Fruit fly (Drosophila melanogaster): ENCODE measurements around the gene ear.

The ear gene

dm6 chr3R:15280619-15281334 is 39.8 kb upstream of the ear start (continued):
- TF ChIP-seq esg (GFP tag; conservative IDR thresholded peaks at IDR 0.05) = no peak
- TF ChIP-seq Ets97D (GFP tag; optimal IDR thresholded peaks at IDR 0.05) = no peak
- peak in 1 of 2 experiments; percentile 77 for TF ChIP-seq Hr51 (GFP tag; optimal IDR thresholded peaks at IDR 0.05)
- TF ChIP-seq ro (GFP tag; IDR thresholded peaks at IDR 0.05) = no peak
- no peak for TF ChIP-seq CG7357 (GFP tag; IDR thresholded peaks at IDR 0.05)
- no peak for TF ChIP-seq ash1 (GFP tag; optimal IDR thresholded peaks at IDR 0.05)
- peak in 1 of 2 experiments; percentile 47 for TF ChIP-seq chif (GFP tag; optimal IDR thresholded peaks at IDR 0.05)
- TF ChIP-seq pb (GFP tag; optimal IDR thresholded peaks at IDR 0.05) = no peak
- TF ChIP-seq Dref (GFP tag; IDR thresholded peaks at IDR 0.05) = no peak
- no peak for TF ChIP-seq Opbp (GFP tag; IDR thresholded peaks at IDR 0.05; ENCODE audit: partially characterized antibody)
- peak; percentile 15 for TF ChIP-seq nau (GFP tag; optimal IDR thresholded peaks at IDR 0.05)
- TF ChIP-seq Drgx (GFP tag; IDR thresholded peaks at IDR 0.05) = peak; percentile 38; the same call in 1 of the 2 replicates
- TF ChIP-seq CG18764 (GFP tag; optimal IDR thresholded peaks at IDR 0.05) = peak; percentile 55
- peak; percentile 40 for TF ChIP-seq CG8281 (tag; optimal IDR thresholded peaks at IDR 0.05)
- peak; percentile 67 for TF ChIP-seq HHEX (GFP tag; optimal IDR thresholded peaks at IDR 0.05)
- peak; percentile 95 for TF ChIP-seq CG17361 (GFP tag; IDR thresholded peaks at IDR 0.05)
- peak; percentile 84 for TF ChIP-seq Oli (tag; optimal IDR thresholded peaks at IDR 0.05)
- peak; percentile 78 for TF ChIP-seq Sox102F (GFP tag; optimal IDR thresholded peaks at IDR 0.05)
- TF ChIP-seq sc (optimal IDR thresholded peaks at IDR 0.05) = no peak
- peak; percentile 78 for TF ChIP-seq sc (GFP tag; optimal IDR thresholded peaks at IDR 0.05)
- peak; percentile 61 for TF ChIP-seq CG8359 (GFP tag; optimal IDR thresholded peaks at IDR 0.05; ENCODE audit: borderline replicate concordance)
- TF ChIP-seq Atf3 (GFP tag; optimal IDR thresholded peaks at IDR 0.05) = no peak
- TF ChIP-seq CG12942 (GFP tag; optimal IDR thresholded peaks at IDR 0.05) = peak; percentile 53
- peak; percentile 50 for TF ChIP-seq Hmr (GFP tag; optimal IDR thresholded peaks at IDR 0.05)
- peak; percentile 62 for TF ChIP-seq CG12104 (GFP tag; optimal IDR thresholded peaks at IDR 0.05)
- peak; percentile 78 for TF ChIP-seq CG1602 (GFP tag; optimal IDR thresholded peaks at IDR 0.05)
- no peak for TF ChIP-seq Tbp (GFP tag; optimal IDR thresholded peaks at IDR 0.05)
- TF ChIP-seq CG10431 (GFP tag; optimal IDR thresholded peaks at IDR 0.05) = peak; percentile 60
- TF ChIP-seq ci (GFP tag; IDR thresholded peaks at IDR 0.05) = 0 out of 3 replicates have a peak, but pooled peaks have one; percentile 33
- TF ChIP-seq Lhr (GFP tag; optimal IDR thresholded peaks at IDR 0.05) = peak; percentile 39
- TF ChIP-seq CG14860 (GFP tag; IDR thresholded peaks at IDR 0.05; ENCODE audit: partially characterized antibody) = no peak
- no peak for TF ChIP-seq chinmo (GFP tag; IDR thresholded peaks at IDR 0.05; ENCODE audit: partially characterized antibody)
- no peak for TF ChIP-seq ap (GFP tag; IDR thresholded peaks at IDR 0.05)
- peak; percentile 62 for TF ChIP-seq Vsx1 (GFP tag; optimal IDR thresholded peaks at IDR 0.05)
- no peak for TF ChIP-seq CG9876 (GFP tag; optimal IDR thresholded peaks at IDR 0.05)
- TF ChIP-seq CG2712 (tag; optimal IDR thresholded peaks at IDR 0.05) = peak; percentile 86
- TF ChIP-seq ab (GFP tag; optimal IDR thresholded peaks at IDR 0.05) = no peak
- 0 out of 3 replicates have a peak, but pooled peaks have one; percentile 23 for TF ChIP-seq CG34422 (GFP tag; IDR thresholded peaks at IDR 0.05)
- TF ChIP-seq gem (tag; optimal IDR thresholded peaks at IDR 0.05) = peak; percentile 88
- TF ChIP-seq CG1603 (tag; optimal IDR thresholded peaks at IDR 0.05) = peak; percentile 12
- no peak for TF ChIP-seq Taf1 (GFP tag; IDR thresholded peaks at IDR 0.05)
- TF ChIP-seq Med (GFP tag) = peak; percentile 51
- peak; percentile 13 for TF ChIP-seq CG13123 (GFP tag; optimal IDR thresholded peaks at IDR 0.05)
- peak; percentile 48 for TF ChIP-seq CG17359 (tag; optimal IDR thresholded peaks at IDR 0.05)
- peak; percentile 40 for TF ChIP-seq CG9817 (tag; optimal IDR thresholded peaks at IDR 0.05)
- TF ChIP-seq Mes4 (GFP tag; optimal IDR thresholded peaks at IDR 0.05) = peak; percentile 30
- peak; percentile 83 for TF ChIP-seq Ssrp (tag; optimal IDR thresholded peaks at IDR 0.05)
- TF ChIP-seq CG11696 (GFP tag; IDR thresholded peaks at IDR 0.05) = no peak
- no peak for TF ChIP-seq aop (GFP tag; IDR thresholded peaks at IDR 0.05)
